Fruit fly (Drosophila melanogaster): ENCODE data around the gene CG11756.

Gene CG11756

dm6 chrX:11338973-11339867 is 8.7 kb upstream of the CG11756 start (continued):
- no peak for TF ChIP-seq dmrt11E (tag; optimal IDR thresholded peaks at IDR 0.05)
- peak; percentile 54 for TF ChIP-seq Myb (GFP tag; optimal IDR thresholded peaks at IDR 0.05)
- peak; percentile 78 for TF ChIP-seq CG9932 (GFP tag; IDR thresholded peaks at IDR 0.05)
- TF ChIP-seq CG4282 (GFP tag; optimal IDR thresholded peaks at IDR 0.05): peak; percentile 57
- no peak for TF ChIP-seq CG18476 (GFP tag; optimal IDR thresholded peaks at IDR 0.05)
- no peak for TF ChIP-seq CG31224 (GFP tag; IDR thresholded peaks at IDR 0.05)
- TF ChIP-seq CG11504 (tag; optimal IDR thresholded peaks at IDR 0.05): peak; percentile 48
- no peak for TF ChIP-seq Nf-YA (GFP tag; IDR thresholded peaks at IDR 0.05)
- TF ChIP-seq Six4 (GFP tag; optimal IDR thresholded peaks at IDR 0.05): peak; percentile 3
- TF ChIP-seq ewg (GFP tag; optimal IDR thresholded peaks at IDR 0.05): no peak
- TF ChIP-seq CG16779 (GFP tag; IDR thresholded peaks at IDR 0.05): no peak
- TF ChIP-seq dm (GFP tag; optimal IDR thresholded peaks at IDR 0.05): no peak
- TF ChIP-seq tll (GFP tag; optimal IDR thresholded peaks at IDR 0.05): no peak
- TF ChIP-seq CG13775 (GFP tag; optimal IDR thresholded peaks at IDR 0.05): peak; percentile 40
- no peak for TF ChIP-seq gsb (GFP tag; IDR thresholded peaks at IDR 0.05)
- TF ChIP-seq Hr78 (GFP tag; optimal IDR thresholded peaks at IDR 0.05): no peak
- TF ChIP-seq Meics (GFP tag; optimal IDR thresholded peaks at IDR 0.05): peak; percentile 39
- TF ChIP-seq CG42726 (GFP tag; IDR thresholded peaks at IDR 0.05; ENCODE audit: partially characterized antibody): peak; percentile 74
- TF ChIP-seq CG7987 (GFP tag; optimal IDR thresholded peaks at IDR 0.05): no peak
- TF ChIP-seq z (GFP tag; IDR thresholded peaks at IDR 0.05): no peak
- TF ChIP-seq CG7839 (tag; optimal IDR thresholded peaks at IDR 0.05): peak; percentile 23
- TF ChIP-seq cato (GFP tag; optimal IDR thresholded peaks at IDR 0.05; ENCODE audit: borderline replicate concordance): peak; percentile 6
- peak; percentile 49 for TF ChIP-seq al (GFP tag; IDR thresholded peaks at IDR 0.05)
- TF ChIP-seq vnd (GFP tag; IDR thresholded peaks at IDR 0.05; ENCODE audit: partially characterized antibody): peak; percentile 91
- TF ChIP-seq ATbp (GFP tag; optimal IDR thresholded peaks at IDR 0.05): no peak
- TF ChIP-seq CHES-1-like (GFP tag; optimal IDR thresholded peaks at IDR 0.05): peak; percentile 72
- no peak for TF ChIP-seq fd96Cb (tag; optimal IDR thresholded peaks at IDR 0.05)
- TF ChIP-seq gem (tag; optimal IDR thresholded peaks at IDR 0.05): peak; percentile 31
- peak; percentile 47 for TF ChIP-seq Chrac-16 (GFP tag; optimal IDR thresholded peaks at IDR 0.05)
- no peak for TF ChIP-seq hth (optimal IDR thresholded peaks at IDR 0.05)
- 0 out of 3 replicates have a peak, but pooled peaks have one; percentile 39 for TF ChIP-seq ci (GFP tag; IDR thresholded peaks at IDR 0.05)
- TF ChIP-seq CG10462 (GFP tag; optimal IDR thresholded peaks at IDR 0.05): no peak
- no peak for TF ChIP-seq CG3407 (GFP tag; optimal IDR thresholded peaks at IDR 0.05)
- TF ChIP-seq sr (GFP tag; IDR thresholded peaks at IDR 0.05): no peak
- no peak for TF ChIP-seq pita (GFP tag; optimal IDR thresholded peaks at IDR 0.05)
- TF ChIP-seq peb (GFP tag; IDR thresholded peaks at IDR 0.05): no peak
- no peak for TF ChIP-seq CG6765 (GFP tag; optimal IDR thresholded peaks at IDR 0.05)
- peak; percentile 93 for TF ChIP-seq cg (GFP tag; optimal IDR thresholded peaks at IDR 0.05)
- TF ChIP-seq Jarid2 (GFP tag; optimal IDR thresholded peaks at IDR 0.05): no peak
- TF ChIP-seq ftz-f1 (GFP tag; optimal IDR thresholded peaks at IDR 0.05): no peak
- TF ChIP-seq CG13424 (tag; optimal IDR thresholded peaks at IDR 0.05): peak; percentile 50
- TF ChIP-seq inv (GFP tag; IDR thresholded peaks at IDR 0.05; ENCODE audit: partially characterized antibody): peak; percentile 88
- no peak for TF ChIP-seq CG12744 (GFP tag; optimal IDR thresholded peaks at IDR 0.05)
- no peak for TF ChIP-seq ro (GFP tag; IDR thresholded peaks at IDR 0.05)
- peak; percentile 31; the same call in 1 of the 2 replicates for TF ChIP-seq CG4404 (GFP tag; IDR thresholded peaks at IDR 0.05)
- no peak for TF ChIP-seq CTCF (GFP tag; optimal IDR thresholded peaks at IDR 0.05)
- TF ChIP-seq psq (GFP tag; optimal IDR thresholded peaks at IDR 0.05): no peak
- peak; percentile 82 for TF ChIP-seq hbn (GFP tag; IDR thresholded peaks at IDR 0.05; ENCODE audit: partially characterized antibody)
- TF ChIP-seq fd102C (GFP tag; optimal IDR thresholded peaks at IDR 0.05): no peak
